Worm (Caenorhabditis elegans): ENCODE data around the gene ins-37.
A peak's percentile ranks its signal among the peaks of the same experiment; 100 is the strongest.
"Not testable (repeated sequence)": the region's sequence is repeated elsewhere in the genome, so short reads cannot be mapped to it uniquely, and the experiment has no call there.

Gene ins-37

ce11 chrII:13806269-13806668, 29.6 kb downstream of the ins-37 start:
- TF ChIP-seq nhr-6 (tag; optimal IDR thresholded peaks at IDR 0.05) (no peak), daf-8 (GFP tag; IDR thresholded peaks at IDR 0.05) (no peak), nhr-42 (GFP tag; IDR thresholded peaks at IDR 0.05) (no peak), rbr-2 (tag; optimal IDR thresholded peaks at IDR 0.05) (no peak), nhr-76 (tag; optimal IDR thresholded peaks at IDR 0.05) (no peak), lim-7 (GFP tag; IDR thresholded peaks at IDR 0.05) (no peak), hmg-1.1 (GFP tag; IDR thresholded peaks at IDR 0.05) (no peak), ceh-62 (tag; optimal IDR thresholded peaks at IDR 0.05) (no peak), mxl-3 (GFP tag; optimal IDR thresholded peaks at IDR 0.05) (no peak), F26F4.8 (GFP tag; conservative IDR thresholded peaks at IDR 0.05) (no peak), lsy-2 (tag; optimal IDR thresholded peaks at IDR 0.05) (no peak)

ce11 chrII:13796312-13796711, 39.6 kb downstream of the ins-37 start:
- TF ChIP-seq Y75B8A.6 (GFP tag; IDR thresholded peaks at IDR 0.05) (no peak), dmd-6 (GFP tag; IDR thresholded peaks at IDR 0.05) (no peak), dmd-8 (GFP tag; IDR thresholded peaks at IDR 0.05) (no peak), zfp-2 (tag; optimal IDR thresholded peaks at IDR 0.05) (no peak), snpc-4 (tag; optimal IDR thresholded peaks at IDR 0.05) (no peak), arid-1 (GFP tag; conservative IDR thresholded peaks at IDR 0.05) (no peak), ama-1 (optimal IDR thresholded peaks at IDR 0.05) (no peak), dmd-9 (GFP tag; IDR thresholded peaks at IDR 0.05) (no peak), aha-1 (tag) (no peak)

ce11 chrII:13795160-13795559, 40.7 kb downstream of the ins-37 start:
- TF ChIP-seq set-16 (GFP tag; IDR thresholded peaks at IDR 0.05) (peak; percentile 70), hmg-1.1 (GFP tag; IDR thresholded peaks at IDR 0.05) (no peak), aha-1 (tag) (peak; percentile 28)

- TF ChIP-seq zip-2 (tag; optimal IDR thresholded peaks at IDR 0.05) (no peak), aha-1 (tag) (peak; percentile 92)
These were observed 44.2 kb downstream of the ins-37 start, which contains the start of gene ZK131.11 for ce11 chrII:13791570-13792279. Gene ZK131.11 (plus strand): TSS chrII:13792229.

- TF ChIP-seq egl-43 (GFP tag; IDR thresholded peaks at IDR 0.05) = 0 out of 2 replicates have a peak, but pooled peaks have one; percentile 15
- TF ChIP-seq pha-4 (GFP tag; IDR thresholded peaks at IDR 0.05) = peak; percentile 32; the same call in 1 of the 2 replicates
- not testable (repeated sequence) for TF ChIP-seq pha-4 (tag; optimal IDR thresholded peaks at IDR 0.05)
- TF ChIP-seq set-16 (GFP tag; IDR thresholded peaks at IDR 0.05) = peak; percentile 90
These were observed 45.2 kb downstream of the ins-37 start for ce11 chrII:13790701-13791100.

- no peak for TF ChIP-seq ZK337.2 (GFP tag; IDR thresholded peaks at IDR 0.05)
- TF ChIP-seq lir-3 (tag; optimal IDR thresholded peaks at IDR 0.05) = no peak
- TF ChIP-seq arid-1 (GFP tag; conservative IDR thresholded peaks at IDR 0.05) = no peak
- TF ChIP-seq mxl-3 (GFP tag; optimal IDR thresholded peaks at IDR 0.05) = no peak
- no peak for TF ChIP-seq mdt-29 (GFP tag; IDR thresholded peaks at IDR 0.05)
- no peak for TF ChIP-seq nhr-10 (tag; optimal IDR thresholded peaks at IDR 0.05)
- peak in 1 of 2 experiments; percentile 70 for TF ChIP-seq unc-62 (GFP tag; optimal IDR thresholded peaks at IDR 0.05 in 1 of 2)
- TF ChIP-seq unc-62 (tag; optimal IDR thresholded peaks at IDR 0.05) = no peak
- no peak for TF ChIP-seq mdl-1 (tag; optimal IDR thresholded peaks at IDR 0.05)
- 0 out of 2 replicates have a peak, but pooled peaks have one; percentile 8 for TF ChIP-seq set-16 (GFP tag; IDR thresholded peaks at IDR 0.05)
- no peak for TF ChIP-seq R02D3.7 (tag; optimal IDR thresholded peaks at IDR 0.05)
- TF ChIP-seq nhr-42 (GFP tag; IDR thresholded peaks at IDR 0.05) = peak; percentile 51; the same call in 1 of the 2 replicates
These were observed 46.2 kb downstream of the ins-37 start for ce11 chrII:13789714-13790113.
